Fruit fly (Drosophila melanogaster) Kc167 (cell line): Measurements from ENCODE around the gene Btk.

Experiments
- h ChIP-seq: fragments of >200 bp; optimal IDR thresholded peaks from 3 replicates; lab custom pipeline; 2018; ENCODE audit warnings: missing external identifiers
- insv ChIP-seq: fragments of >200 bp; optimal IDR thresholded peaks from 3 replicates; lab custom pipeline; 2018; ENCODE audit warnings: missing external identifiers
- psq ChIP-seq: fragments of >200 bp; optimal IDR thresholded peaks from 2 replicates; lab custom pipeline; 2017; ENCODE audit warnings: missing external identifiers

dm6 chr2L:8290653-8291233 lies 10.1 kb downstream of the Btk start:
- TF ChIP-seq h, result no peak
- no peak for TF ChIP-seq psq
- no peak for TF ChIP-seq insv (lab: Kevin White, UChicago)
